Worm (Caenorhabditis elegans) whole organism, late embryonic: Measurements from ENCODE around the gene C05C10.8.

ENCODE experiments used
- C08G9.2 ChIP-seq: sonication (generic microtip); optimal IDR thresholded peaks from 2 replicates; lab custom pipeline; 2016; ENCODE audit warnings: mild to moderate bottlenecking, missing genetic modification characterization, moderate library complexity, missing compliant biosample characterization
- ahr-1 ChIP-seq: sonication (generic microtip); optimal IDR thresholded peaks from 2 replicates; lab custom pipeline; 2016; ENCODE audit warnings: missing genetic modification characterization, missing compliant biosample characterization
- nfya-1 ChIP-seq: sonication (generic microtip); optimal IDR thresholded peaks from 2 replicates; lab custom pipeline; 2017; ENCODE audit warnings: missing genetic modification characterization, mild to moderate bottlenecking, missing compliant biosample characterization, antibody characterized with exemption, moderate library complexity
- pha-2 ChIP-seq: sonication (generic microtip); optimal IDR thresholded peaks from 2 replicates; lab custom pipeline; 2017; ENCODE audit warnings: mild to moderate bottlenecking, missing genetic modification characterization, missing compliant biosample characterization

- no peak for TF ChIP-seq C08G9.2
- no peak for TF ChIP-seq ahr-1 (tag; lab: Kevin White, UChicago)
- no peak for TF ChIP-seq pha-2 (tag; lab: Kevin White, UChicago)
- TF ChIP-seq nfya-1 (tag; lab: Kevin White, UChicago), result no peak
Measured at ce11 chrII:9948662-9949061, 30.9 kb upstream of the C05C10.8 start.
